Fruit fly (Drosophila melanogaster) whole organism, embryonic: ENCODE data around the gene AlaRS.

Source experiments
- Ada2b ChIP-seq: fragments of 200-800 bp; sonication (Bioruptor generic); IDR thresholded peaks from 2 replicates; pipeline ENCODE4 v1.3.6; 2022; ENCODE audit warnings: missing biosample characterization, missing genetic modification characterization
- B-H1 ChIP-seq: fragments of 200-800 bp; sonication (Bioruptor generic); IDR thresholded peaks from 3 replicates; pipeline ENCODE4 v1.3.6; 2022; ENCODE audit warnings: missing biosample characterization, missing genetic modification characterization
- Blimp-1 ChIP-seq: fragments of 200-800 bp; sonication (Bioruptor generic); optimal IDR thresholded peaks from 3 replicates; lab custom pipeline; 2018; ENCODE audit warnings: missing biosample characterization, missing genetic modification characterization, mild to moderate bottlenecking, moderate library complexity, missing genetic modification reagents
- CG10267 ChIP-seq: fragments of 200-800 bp; sonication (Bioruptor generic); optimal IDR thresholded peaks from 2 replicates; lab custom pipeline; 2018; ENCODE audit warnings: missing biosample characterization, mild to moderate bottlenecking, missing genetic modification characterization, moderate library complexity
- CG11695 ChIP-seq: fragments of 200-800 bp; sonication (Bioruptor generic); IDR thresholded peaks from 3 replicates; pipeline ENCODE4 v1.3.6; 2022; ENCODE audit warnings: missing biosample characterization, missing genetic modification characterization
- CG12104 ChIP-seq: fragments of 200-800 bp; sonication (Bioruptor generic); optimal IDR thresholded peaks from 3 replicates; lab custom pipeline; 2016; ENCODE audit warnings: missing biosample characterization, missing genetic modification characterization
- CG15073 ChIP-seq: fragments of 200-800 bp; sonication (Bioruptor generic); optimal IDR thresholded peaks from 2 replicates; lab custom pipeline; 2016; ENCODE audit warnings: missing biosample characterization, missing genetic modification characterization
- CG15269 ChIP-seq: fragments of 200-800 bp; sonication (Bioruptor generic); optimal IDR thresholded peaks from 2 replicates; lab custom pipeline; 2018; ENCODE audit warnings: missing biosample characterization, mild to moderate bottlenecking, missing genetic modification characterization, moderate library complexity
- CG1602 ChIP-seq: fragments of 200-800 bp; sonication (Bioruptor generic); optimal IDR thresholded peaks from 3 replicates; lab custom pipeline; 2016; ENCODE audit warnings: missing biosample characterization, missing genetic modification characterization
- CG4854 ChIP-seq: fragments of 200-800 bp; sonication (Bioruptor generic); optimal IDR thresholded peaks from 2 replicates; lab custom pipeline; 2016; ENCODE audit warnings: missing biosample characterization, missing genetic modification characterization, inconsistent platforms
- CG7372 ChIP-seq: fragments of 200-800 bp; sonication (Bioruptor generic); IDR thresholded peaks from 2 replicates; pipeline ENCODE4 v1.3.6; 2022; ENCODE audit warnings: missing biosample characterization, missing genetic modification characterization
- CG7745 ChIP-seq: fragments of 200-800 bp; sonication (Bioruptor generic); optimal IDR thresholded peaks from 2 replicates; lab custom pipeline; 2018; ENCODE audit warnings: missing biosample characterization, mild to moderate bottlenecking, missing genetic modification characterization, moderate library complexity
- CoRest ChIP-seq: fragments of 200-800 bp; sonication (Bioruptor generic); optimal IDR thresholded peaks from 3 replicates; lab custom pipeline; 2018; ENCODE audit warnings: missing biosample characterization, mild to moderate bottlenecking, missing genetic modification characterization, moderate library complexity
- E2f1 ChIP-seq: fragments of 200-800 bp; sonication (Bioruptor generic); IDR thresholded peaks from 2 replicates; pipeline ENCODE4 v1.3.6; 2022; ENCODE audit warnings: missing biosample characterization, missing genetic modification characterization
- E2f2 ChIP-seq: fragments of 200-800 bp; sonication (Bioruptor generic); IDR thresholded peaks from 2 replicates; pipeline ENCODE4 v1.3.6; 2022; ENCODE audit warnings: missing biosample characterization, missing genetic modification characterization
- Hand ChIP-seq: fragments of 200-800 bp; sonication (Bioruptor generic); optimal IDR thresholded peaks from 2 replicates; lab custom pipeline; 2017; ENCODE audit warnings: mild to moderate bottlenecking, missing biosample characterization, missing genetic modification reagents, missing genetic modification characterization
- MBD-R2 ChIP-seq: fragments of 200-800 bp; sonication (Bioruptor generic); IDR thresholded peaks from 2 replicates; pipeline ENCODE4 v1.3.6; 2022; ENCODE audit warnings: missing biosample characterization, missing genetic modification characterization
- NC2α ChIP-seq: fragments of 200-800 bp; sonication (Bioruptor generic); optimal IDR thresholded peaks from 2 replicates; lab custom pipeline; 2016; ENCODE audit warnings: missing biosample characterization, missing genetic modification characterization
- NC2β ChIP-seq: fragments of 200-800 bp; sonication (Bioruptor generic); optimal IDR thresholded peaks from 2 replicates; lab custom pipeline; 2016; ENCODE audit warnings: missing biosample characterization, missing genetic modification characterization
- Pdp1 ChIP-seq, 2 experiments: fragments of 200-800 bp; sonication (Bioruptor generic); optimal IDR thresholded peaks; 3 replicates each; lab custom pipeline; 2016; ENCODE audit warnings: missing biosample characterization in 2 of 2, missing genetic modification characterization in 2 of 2, mild to moderate bottlenecking in 1 of 2, moderate library complexity in 1 of 2
- Ptx1 ChIP-seq: fragments of 200-800 bp; sonication (Bioruptor generic); IDR thresholded peaks from 2 replicates; pipeline ENCODE4 v1.3.6; 2022; ENCODE audit warnings: missing biosample characterization, missing genetic modification characterization
- Sox100B ChIP-seq: fragments of 200-800 bp; sonication (Bioruptor generic); optimal IDR thresholded peaks from 3 replicates; lab custom pipeline; 2018; ENCODE audit warnings: missing biosample characterization, mild to moderate bottlenecking, missing genetic modification characterization
- Taf1 ChIP-seq: fragments of 200-800 bp; sonication (Bioruptor generic); IDR thresholded peaks from 2 replicates; pipeline ENCODE4 v1.3.6; 2022; ENCODE audit warnings: missing biosample characterization, missing genetic modification characterization
- Vsx1 ChIP-seq: fragments of 200-800 bp; sonication (Bioruptor generic); optimal IDR thresholded peaks from 2 replicates; lab custom pipeline; 2017; ENCODE audit warnings: missing biosample characterization, mild to moderate bottlenecking, missing genetic modification characterization, missing genetic modification reagents
- chm ChIP-seq: fragments of 200-800 bp; sonication (Bioruptor generic); IDR thresholded peaks from 2 replicates; pipeline ENCODE4 v1.3.6; 2022; ENCODE audit warnings: missing biosample characterization, missing genetic modification characterization
- chn ChIP-seq: fragments of 200-800 bp; sonication (Bioruptor generic); optimal IDR thresholded peaks from 2 replicates; lab custom pipeline; 2016; ENCODE audit warnings: missing biosample characterization, missing genetic modification characterization
- crc ChIP-seq: fragments of 200-800 bp; sonication (Bioruptor generic); optimal IDR thresholded peaks from 2 replicates; lab custom pipeline; 2016; ENCODE audit warnings: missing biosample characterization, missing genetic modification characterization
- crp ChIP-seq, 2 experiments: fragments of 200-800 bp; sonication (Bioruptor generic); optimal IDR thresholded peaks; 2 replicates in 1 of 2; 3 replicates in 1 of 2; lab custom pipeline; 2017; ENCODE audit warnings: missing biosample characterization in 2 of 2, missing genetic modification characterization in 2 of 2, mild to moderate bottlenecking in 1 of 2, moderate library complexity in 1 of 2
- dmrt99B ChIP-seq: fragments of 200-800 bp; sonication (Bioruptor generic); optimal IDR thresholded peaks from 2 replicates; lab custom pipeline; 2018; ENCODE audit warnings: missing biosample characterization, mild to moderate bottlenecking, missing genetic modification characterization, moderate library complexity
- ems ChIP-seq: fragments of 200-800 bp; sonication (Bioruptor generic); optimal IDR thresholded peaks from 3 replicates; lab custom pipeline; 2016; ENCODE audit warnings: missing biosample characterization, missing genetic modification characterization
- esg ChIP-seq: fragments of 200-800 bp; sonication (Bioruptor generic); conservative IDR thresholded peaks from 2 replicates; pipeline ENCODE4 v1.3.6; 2022; ENCODE audit warnings: missing biosample characterization, missing genetic modification characterization
- fru ChIP-seq: fragments of >200 bp; optimal IDR thresholded peaks from 2 replicates; lab custom pipeline; 2017
- grn ChIP-seq: fragments of 200-800 bp; sonication (Bioruptor generic); optimal IDR thresholded peaks from 3 replicates; lab custom pipeline; 2017; ENCODE audit warnings: missing biosample characterization, missing genetic modification characterization
- gt ChIP-seq: fragments of 200-800 bp; sonication (Bioruptor generic); IDR thresholded peaks from 2 replicates; pipeline ENCODE4 v1.3.6; 2022; ENCODE audit warnings: missing biosample characterization, missing genetic modification characterization
- ind ChIP-seq: fragments of 200-800 bp; sonication (Bioruptor generic); optimal IDR thresholded peaks from 3 replicates; lab custom pipeline; 2016; ENCODE audit warnings: missing biosample characterization, missing genetic modification characterization
- nerfin-2 ChIP-seq: fragments of 200-800 bp; sonication (Bioruptor generic); IDR thresholded peaks from 2 replicates; pipeline ENCODE4 v1.3.6; 2022; ENCODE audit warnings: missing biosample characterization, missing genetic modification characterization; ENCODE audit not compliant: partially characterized antibody
- otp ChIP-seq: fragments of 200-800 bp; sonication (Bioruptor generic); IDR thresholded peaks from 3 replicates; pipeline ENCODE4, ENCODE4 v1.3.6; 2022; ENCODE audit warnings: missing biosample characterization, missing genetic modification characterization
- pb ChIP-seq: fragments of 200-800 bp; sonication (Bioruptor generic); optimal IDR thresholded peaks from 3 replicates; lab custom pipeline; 2016; ENCODE audit warnings: missing biosample characterization, missing genetic modification characterization
- pnt ChIP-seq: fragments of 200-800 bp; sonication (Bioruptor generic); optimal IDR thresholded peaks from 3 replicates; lab custom pipeline; 2016; ENCODE audit warnings: missing biosample characterization, missing genetic modification characterization
- row ChIP-seq: fragments of 200-800 bp; sonication (Bioruptor generic); IDR thresholded peaks from 3 replicates; pipeline ENCODE4 v1.3.6; 2022; ENCODE audit warnings: missing biosample characterization, missing genetic modification characterization
- schlank ChIP-seq: fragments of 200-800 bp; sonication (Bioruptor generic); optimal IDR thresholded peaks from 2 replicates; lab custom pipeline; 2018; ENCODE audit warnings: missing biosample characterization, mild to moderate bottlenecking, missing genetic modification characterization
- stwl ChIP-seq: fragments of 200-800 bp; sonication (Bioruptor generic); optimal IDR thresholded peaks from 3 replicates; lab custom pipeline; 2018; ENCODE audit warnings: missing biosample characterization, mild to moderate bottlenecking, missing genetic modification characterization, moderate library complexity
- tgo ChIP-seq: fragments of 200-800 bp; sonication (Bioruptor generic); IDR thresholded peaks from 3 replicates; pipeline ENCODE4 v1.3.6; 2022; ENCODE audit warnings: missing biosample characterization, missing genetic modification characterization
- tna ChIP-seq: fragments of 200-800 bp; sonication (Bioruptor generic); IDR thresholded peaks from 2 replicates; pipeline ENCODE4 v1.3.6; 2022; ENCODE audit warnings: missing biosample characterization, missing genetic modification characterization; ENCODE audit not compliant: partially characterized antibody
- trh ChIP-seq: fragments of 200-800 bp; sonication (Bioruptor generic); optimal IDR thresholded peaks from 2 replicates; lab custom pipeline; 2016; ENCODE audit warnings: missing biosample characterization, missing genetic modification characterization
- unpg ChIP-seq: fragments of 200-800 bp; sonication (Bioruptor generic); optimal IDR thresholded peaks from 3 replicates; lab custom pipeline; 2018; ENCODE audit warnings: missing biosample characterization, mild to moderate bottlenecking, missing genetic modification characterization, moderate library complexity
- vfl ChIP-seq: fragments of 200-800 bp; sonication (Bioruptor generic); optimal IDR thresholded peaks from 2 replicates; lab custom pipeline; 2016; ENCODE audit warnings: missing biosample characterization, missing genetic modification characterization
- vvl ChIP-seq: fragments of 200-800 bp; sonication (Bioruptor generic); IDR thresholded peaks from 2 replicates; pipeline ENCODE4 v1.3.6; 2022; ENCODE audit warnings: missing biosample characterization, missing genetic modification characterization
- wek ChIP-seq: fragments of 200-800 bp; sonication (Bioruptor generic); optimal IDR thresholded peaks from 3 replicates; lab custom pipeline; 2018; ENCODE audit warnings: missing biosample characterization, mild to moderate bottlenecking, missing genetic modification characterization, moderate library complexity
- zen2 ChIP-seq: fragments of 200-800 bp; sonication (Bioruptor generic); IDR thresholded peaks from 3 replicates; pipeline ENCODE4 v1.3.6; 2022; ENCODE audit warnings: missing biosample characterization, missing genetic modification characterization; ENCODE audit not compliant: partially characterized antibody
- zfh1 ChIP-seq: fragments of 200-800 bp; sonication (Bioruptor generic); IDR thresholded peaks from 3 replicates; pipeline ENCODE4 v1.3.6; 2022; ENCODE audit warnings: missing biosample characterization, missing genetic modification characterization

Gene AlaRS

dm6 chr2L:8384108-8384601, 2.6 kb upstream of the AlaRS start, which contains the start of the genes Dad1 and CG13384 (continued):
- TF ChIP-seq E2f2 (GFP tag; lab: Robert Waterston, UW) (peak; percentile 71), crp (GFP tag; optimal IDR thresholded peaks at IDR 0.05; lab: Kevin White, UChicago) (peak in 1 of 2 experiments; percentile 58), Vsx1 (peak; percentile 78), tgo (GFP tag; lab: Robert Waterston, UW) (peak; percentile 94), stwl (peak; percentile 79), CG4854 (GFP tag; lab: Kevin White, UChicago) (peak; percentile 75), ind (GFP tag; lab: Kevin White, UChicago) (peak; percentile 92), unpg (GFP tag; lab: Kevin White, UChicago) (peak; percentile 93), Ptx1 (GFP tag; lab: Robert Waterston, UW) (peak; percentile 97), CG15073 (peak; percentile 43), CG10267 (tag; lab: Kevin White, UChicago) (peak; percentile 92), ems (GFP tag; lab: Kevin White, UChicago) (peak; percentile 48), row (GFP tag; lab: Robert Waterston, UW) (peak; percentile 99), vfl (GFP tag; lab: Kevin White, UChicago) (peak; percentile 61), grn (GFP tag; lab: Kevin White, UChicago) (peak; percentile 46), gt (GFP tag; lab: Robert Waterston, UW) (peak; percentile 77), otp (GFP tag; lab: Robert Waterston, UW) (0 out of 3 replicates have a peak, but pooled peaks have one; percentile 55), zfh1 (peak; percentile 85), trh (GFP tag; lab: Kevin White, UChicago) (peak; percentile 78), wek (GFP tag; lab: Kevin White, UChicago) (peak; percentile 15), CG15269 (tag; lab: Kevin White, UChicago) (peak; percentile 96), Taf1 (GFP tag; lab: Robert Waterston, UW) (peak; percentile 83), CG7372 (peak; percentile 91), Blimp-1 (GFP tag; lab: Kevin White, UChicago) (peak; percentile 88), dmrt99B (tag; lab: Kevin White, UChicago) (peak; percentile 94), chm (GFP tag; lab: Robert Waterston, UW) (peak; percentile 70; the same call in 1 of the 2 replicates), pb (GFP tag; lab: Kevin White, UChicago) (no peak), CoRest (peak; percentile 98), schlank (tag; lab: Kevin White, UChicago) (peak; percentile 72), esg (peak; percentile 94), pnt (GFP tag; lab: Kevin White, UChicago) (no peak), chn (GFP tag; lab: Kevin White, UChicago) (peak; percentile 68), CG7745 (tag; lab: Kevin White, UChicago) (no peak), Pdp1 (GFP tag; optimal IDR thresholded peaks at IDR 0.05; lab: Kevin White, UChicago) (peak; percentile 49 to 74), Sox100B (peak; percentile 93), nerfin-2 (no peak), tna (GFP tag; lab: Robert Waterston, UW) (no peak), zen2 (GFP tag; lab: Robert Waterston, UW) (no peak), Ada2b (GFP tag; lab: Robert Waterston, UW) (peak; percentile 83), E2f1 (GFP tag; lab: Robert Waterston, UW) (peak; percentile 93), CG11695 (peak; percentile 92), CG12104 (GFP tag; lab: Kevin White, UChicago) (peak; percentile 80), Hand (GFP tag; lab: Kevin White, UChicago) (peak; percentile 92), B-H1 (peak; percentile 85), vvl (peak; percentile 95), NC2α (peak; percentile 5), crc (GFP tag; lab: Kevin White, UChicago) (no peak), NC2β (peak; percentile 28), CG1602 (GFP tag; lab: Kevin White, UChicago) (peak; percentile 92), fru (lab: Kevin White, UChicago) (no peak), MBD-R2 (peak; percentile 65; the same call in 1 of the 2 replicates)
